Worm (Caenorhabditis elegans) whole organism, early embryonic: ENCODE data around the gene nhr-156.

Source experiments
- B0310.2 ChIP-seq: sonication (generic microtip); optimal IDR thresholded peaks from 2 replicates; lab custom pipeline; 2016; ENCODE audit warnings: mild to moderate bottlenecking, missing genetic modification characterization, missing compliant biosample characterization
- F13C5.2 ChIP-seq: sonication (generic microtip); optimal IDR thresholded peaks from 2 replicates; lab custom pipeline; 2017; ENCODE audit warnings: mild to moderate bottlenecking, missing genetic modification characterization, inconsistent platforms, missing compliant biosample characterization
- aly-1 ChIP-seq: sonication (generic microtip); optimal IDR thresholded peaks from 2 replicates; lab custom pipeline; 2016; ENCODE audit warnings: missing genetic modification characterization, missing compliant biosample characterization
- ama-1 ChIP-seq: fragments of 150-350 bp; optimal IDR thresholded peaks from 2 replicates; lab custom pipeline; 2014
- ceh-13 ChIP-seq: fragments of 200-800 bp; sonication (Bioruptor generic); optimal IDR thresholded peaks from 2 replicates; lab custom pipeline; 2018; ENCODE audit warnings: mild to moderate bottlenecking, missing genetic modification characterization, missing compliant biosample characterization
- ceh-36 ChIP-seq: sonication (generic microtip); optimal IDR thresholded peaks from 2 replicates; lab custom pipeline; 2016; ENCODE audit warnings: missing genetic modification characterization, inconsistent platforms, missing compliant biosample characterization
- ets-7 ChIP-seq: sonication (generic microtip); optimal IDR thresholded peaks from 2 replicates; lab custom pipeline; 2016; ENCODE audit warnings: missing genotype, missing genetic modification characterization, missing compliant biosample characterization
- flt-1 ChIP-seq: fragments of 200-800 bp; sonication (Bioruptor generic); IDR thresholded peaks from 2 replicates; pipeline ENCODE4 v1.3.6; 2022; ENCODE audit warnings: missing genetic modification characterization, missing compliant biosample characterization
- hmbx-1 ChIP-seq: sonication (generic microtip); optimal IDR thresholded peaks from 2 replicates; lab custom pipeline; 2016; ENCODE audit warnings: mild to moderate bottlenecking, missing genetic modification characterization, missing compliant biosample characterization
- hmg-4 ChIP-seq: fragments of 200-800 bp; sonication (Bioruptor generic); optimal IDR thresholded peaks from 2 replicates; lab custom pipeline; 2018; ENCODE audit warnings: mild to moderate bottlenecking, missing genetic modification characterization, missing compliant biosample characterization
- hnd-1 ChIP-seq: sonication (generic microtip); optimal IDR thresholded peaks from 2 replicates; lab custom pipeline; 2016; ENCODE audit warnings: missing genetic modification characterization, missing compliant biosample characterization
- pes-1 ChIP-seq: fragments of 200-800 bp; sonication (Bioruptor generic); IDR thresholded peaks from 2 replicates; pipeline ENCODE4 v1.3.6; 2022; ENCODE audit warnings: missing genetic modification reagents, missing genetic modification characterization, missing compliant biosample characterization
- scrt-1 ChIP-seq: fragments of 200-800 bp; sonication (Bioruptor generic); IDR thresholded peaks from 2 replicates; pipeline ENCODE4 v1.3.6; 2022; ENCODE audit warnings: missing genetic modification characterization, missing compliant biosample characterization
- sea-1 ChIP-seq: fragments of 200-800 bp; sonication (Bioruptor generic); conservative IDR thresholded peaks from 2 replicates; pipeline ENCODE4 v1.3.6; 2022; ENCODE audit warnings: missing genetic modification characterization, missing compliant biosample characterization
- tbx-11 ChIP-seq: fragments of 200-800 bp; sonication (Bioruptor generic); IDR thresholded peaks from 2 replicates; pipeline ENCODE4 v1.3.6; 2022; ENCODE audit warnings: missing genetic modification characterization, missing compliant biosample characterization
- tbx-37 ChIP-seq: fragments of 200-800 bp; sonication (Bioruptor generic); conservative IDR thresholded peaks from 2 replicates; pipeline ENCODE4 v1.3.6; 2022; ENCODE audit warnings: missing genetic modification reagents, missing genetic modification characterization, missing compliant biosample characterization
- tra-4 ChIP-seq: sonication (generic microtip); optimal IDR thresholded peaks from 2 replicates; lab custom pipeline; 2017; ENCODE audit warnings: missing genetic modification characterization, missing compliant biosample characterization

The nhr-156 gene

ce11 chrV:3916480-3916879 lies 10.6 kb downstream of the nhr-156 start, which contains the start of gene srx-67:
TSS of gene srx-67 (plus strand) at chrV:3916780.
- no peak for TF ChIP-seq F13C5.2 (tag; lab: Kevin White, UChicago)
- no peak for TF ChIP-seq tbx-11 (GFP tag; lab: Robert Waterston, UW)
- no peak for TF ChIP-seq tra-4 (tag; lab: Kevin White, UChicago)
- TF ChIP-seq ama-1: no peak

ce11 chrV:3919289-3919688 lies 13.4 kb downstream of the nhr-156 start, which contains the start of gene srx-66:
TSS of gene srx-66 (plus strand) at chrV:3919589.
- TF ChIP-seq hnd-1 (tag; lab: Kevin White, UChicago) (no peak), tbx-37 (GFP tag; lab: Robert Waterston, UW) (no peak), pes-1 (no peak), hmg-4 (GFP tag; lab: Kevin White, UChicago) (no peak)

ce11 chrV:3921635-3922034 lies 15.7 kb downstream of the nhr-156 start, which contains the start of gene srx-65:
TSS of gene srx-65 (plus strand) at chrV:3921935.
- no peak for TF ChIP-seq aly-1
- TF ChIP-seq scrt-1 (GFP tag; lab: Robert Waterston, UW): no peak
- no peak for TF ChIP-seq ceh-13 (GFP tag; lab: Kevin White, UChicago)
- no peak for TF ChIP-seq tbx-37 (GFP tag; lab: Robert Waterston, UW)
- no peak for TF ChIP-seq F13C5.2 (tag; lab: Kevin White, UChicago)
- TF ChIP-seq hmbx-1 (tag; lab: Kevin White, UChicago): no peak
- no peak for TF ChIP-seq B0310.2 (tag; lab: Kevin White, UChicago)
- no peak for TF ChIP-seq ets-7 (tag; lab: Kevin White, UChicago)
- no peak for TF ChIP-seq ceh-36 (tag; lab: Kevin White, UChicago)
- no peak for TF ChIP-seq flt-1
- no peak for TF ChIP-seq ama-1

- no peak for TF ChIP-seq flt-1
These were observed 16.6 kb downstream of the nhr-156 start for ce11 chrV:3922547-3922946.

ce11 chrV:3927522-3927921 lies 21.6 kb downstream of the nhr-156 start:
- no peak for TF ChIP-seq hnd-1 (tag; lab: Kevin White, UChicago)
- no peak for TF ChIP-seq flt-1
- no peak for TF ChIP-seq tra-4 (tag; lab: Kevin White, UChicago)
- no peak for TF ChIP-seq sea-1 (GFP tag; lab: Robert Waterston, UW)
- no peak for TF ChIP-seq ama-1
- no peak for TF ChIP-seq ceh-36 (tag; lab: Kevin White, UChicago)

ce11 chrV:3929099-3929498 lies 23.2 kb downstream of the nhr-156 start, which contains the start of gene srx-64:
TSS of gene srx-64 (plus strand) at chrV:3929399.
- no peak for TF ChIP-seq scrt-1 (GFP tag; lab: Robert Waterston, UW)
- no peak for TF ChIP-seq aly-1
- TF ChIP-seq B0310.2 (tag; lab: Kevin White, UChicago): no peak
- TF ChIP-seq sea-1 (GFP tag; lab: Robert Waterston, UW): no peak
- no peak for TF ChIP-seq tbx-37 (GFP tag; lab: Robert Waterston, UW)
- TF ChIP-seq tra-4 (tag; lab: Kevin White, UChicago): no peak
- TF ChIP-seq F13C5.2 (tag; lab: Kevin White, UChicago): no peak
- TF ChIP-seq hnd-1 (tag; lab: Kevin White, UChicago): no peak
- no peak for TF ChIP-seq tbx-11 (GFP tag; lab: Robert Waterston, UW)
- TF ChIP-seq hmg-4 (GFP tag; lab: Kevin White, UChicago): no peak
- TF ChIP-seq ceh-13 (GFP tag; lab: Kevin White, UChicago): no peak
- no peak for TF ChIP-seq pes-1
- no peak for TF ChIP-seq ets-7 (tag; lab: Kevin White, UChicago)

- TF ChIP-seq hmbx-1 (tag; lab: Kevin White, UChicago) (no peak), sea-1 (GFP tag; lab: Robert Waterston, UW) (no peak), ama-1 (no peak), ets-7 (tag; lab: Kevin White, UChicago) (no peak), hnd-1 (tag; lab: Kevin White, UChicago) (no peak), B0310.2 (tag; lab: Kevin White, UChicago) (no peak), aly-1 (no peak), hmg-4 (GFP tag; lab: Kevin White, UChicago) (no peak), flt-1 (no peak), tbx-11 (GFP tag; lab: Robert Waterston, UW) (no peak), tbx-37 (GFP tag; lab: Robert Waterston, UW) (no peak), scrt-1 (GFP tag; lab: Robert Waterston, UW) (no peak)
These were observed 25.4 kb downstream of the nhr-156 start, which contains the start of gene srx-63 for ce11 chrV:3931326-3931725. TSS of gene srx-63 (plus strand) at chrV:3931626.

ce11 chrV:3935892-3936478 lies 30.1 kb downstream of the nhr-156 start, which contains the start of gene cyp-35A5:
TSS of gene cyp-35A5 (plus strand) at chrV:3936326.
- no peak for TF ChIP-seq ceh-13 (GFP tag; lab: Kevin White, UChicago)
- TF ChIP-seq ceh-36 (tag; lab: Kevin White, UChicago): no peak
- TF ChIP-seq tra-4 (tag; lab: Kevin White, UChicago): no peak
- TF ChIP-seq hmbx-1 (tag; lab: Kevin White, UChicago): no peak
- TF ChIP-seq aly-1: no peak
- no peak for TF ChIP-seq F13C5.2 (tag; lab: Kevin White, UChicago)
- no peak for TF ChIP-seq flt-1
- no peak for TF ChIP-seq tbx-11 (GFP tag; lab: Robert Waterston, UW)
- TF ChIP-seq pes-1: no peak
- no peak for TF ChIP-seq B0310.2 (tag; lab: Kevin White, UChicago)
- TF ChIP-seq ama-1: no peak
- no peak for TF ChIP-seq tbx-37 (GFP tag; lab: Robert Waterston, UW)
- no peak for TF ChIP-seq sea-1 (GFP tag; lab: Robert Waterston, UW)
- TF ChIP-seq ets-7 (tag; lab: Kevin White, UChicago): no peak
- no peak for TF ChIP-seq scrt-1 (GFP tag; lab: Robert Waterston, UW)
- TF ChIP-seq hnd-1 (tag; lab: Kevin White, UChicago): no peak
- TF ChIP-seq hmg-4 (GFP tag; lab: Kevin White, UChicago): no peak
